Fruit fly (Drosophila melanogaster) whole organism, embryonic: ENCODE data around the gene CG17666.

Experiments used
- Adf1 ChIP-seq: fragments of 200-800 bp; sonication (Bioruptor generic); IDR thresholded peaks from 2 replicates; pipeline ENCODE4 v1.3.6; 2022; ENCODE audit warnings: missing biosample characterization, missing genetic modification characterization
- Atf6 ChIP-seq: fragments of 200-800 bp; sonication (Bioruptor generic); IDR thresholded peaks from 2 replicates; pipeline ENCODE4 v1.3.6; 2022; ENCODE audit warnings: missing biosample characterization, missing genetic modification characterization
- Bgb ChIP-seq: fragments of 200-800 bp; sonication (Bioruptor generic); IDR thresholded peaks from 2 replicates; pipeline ENCODE4 v1.3.6; 2022; ENCODE audit warnings: missing biosample characterization, missing genetic modification characterization; ENCODE audit not compliant: partially characterized antibody
- CG10366 ChIP-seq: fragments of 200-800 bp; sonication (Bioruptor generic); IDR thresholded peaks from 2 replicates; pipeline ENCODE4 v1.3.6; 2022; ENCODE audit warnings: missing biosample characterization, missing genetic modification characterization
- CG11504 ChIP-seq: fragments of 200-800 bp; sonication (Bioruptor generic); optimal IDR thresholded peaks from 3 replicates; lab custom pipeline; 2019; ENCODE audit warnings: missing biosample characterization, mild to moderate bottlenecking, missing genetic modification characterization, moderate library complexity
- CG12942 ChIP-seq: fragments of 200-800 bp; sonication (Bioruptor generic); optimal IDR thresholded peaks from 3 replicates; lab custom pipeline; 2016; ENCODE audit warnings: missing biosample characterization, missing genetic modification characterization
- CG14710 ChIP-seq: fragments of 200-800 bp; sonication (Bioruptor generic); optimal IDR thresholded peaks from 3 replicates; lab custom pipeline; 2019; ENCODE audit warnings: missing biosample characterization, mild to moderate bottlenecking, missing genetic modification characterization, moderate library complexity
- CG16863 ChIP-seq: fragments of 200-800 bp; sonication (Bioruptor generic); optimal IDR thresholded peaks from 3 replicates; lab custom pipeline; 2016; ENCODE audit warnings: missing biosample characterization, missing genetic modification characterization
- CG17186 ChIP-seq: fragments of 200-800 bp; sonication (Bioruptor generic); optimal IDR thresholded peaks from 3 replicates; lab custom pipeline; 2017; ENCODE audit warnings: missing biosample characterization, missing genetic modification reagents, missing genetic modification characterization
- CG17359 ChIP-seq: fragments of 200-800 bp; sonication (Bioruptor generic); optimal IDR thresholded peaks from 3 replicates; lab custom pipeline; 2018; ENCODE audit warnings: missing biosample characterization, mild to moderate bottlenecking, missing genetic modification characterization, moderate library complexity
- CG17802 ChIP-seq: fragments of 200-800 bp; sonication (Bioruptor generic); optimal IDR thresholded peaks from 2 replicates; lab custom pipeline; 2018; ENCODE audit warnings: missing biosample characterization, mild to moderate bottlenecking, missing genetic modification characterization, moderate library complexity
- CG18764 ChIP-seq: fragments of 200-800 bp; sonication (Bioruptor generic); optimal IDR thresholded peaks from 3 replicates; lab custom pipeline; 2016; ENCODE audit warnings: missing biosample characterization, missing genetic modification characterization
- CG2129 ChIP-seq: fragments of 200-800 bp; sonication (Bioruptor generic); IDR thresholded peaks from 2 replicates; pipeline ENCODE4 v1.3.6; 2022; ENCODE audit warnings: missing biosample characterization, missing genetic modification characterization; ENCODE audit not compliant: partially characterized antibody
- CG2875 ChIP-seq: fragments of 200-800 bp; sonication (Bioruptor generic); optimal IDR thresholded peaks from 2 replicates; lab custom pipeline; 2017; ENCODE audit warnings: missing biosample characterization, mild to moderate bottlenecking, missing genetic modification characterization, missing genetic modification reagents
- CG31441 ChIP-seq: fragments of 200-800 bp; sonication (Bioruptor generic); IDR thresholded peaks from 2 replicates; pipeline ENCODE4 v1.3.6; 2022; ENCODE audit warnings: missing biosample characterization, missing genetic modification characterization
- CG32772 ChIP-seq: fragments of 200-800 bp; sonication (Bioruptor generic); IDR thresholded peaks from 2 replicates; pipeline ENCODE4 v1.3.6; 2022; ENCODE audit warnings: missing biosample characterization, missing genetic modification characterization
- CG4328 ChIP-seq: fragments of 200-800 bp; sonication (Bioruptor generic); optimal IDR thresholded peaks from 3 replicates; lab custom pipeline; 2017; ENCODE audit warnings: missing biosample characterization, missing genetic modification reagents, missing genetic modification characterization
- CG4424 ChIP-seq: fragments of 200-800 bp; sonication (Bioruptor generic); optimal IDR thresholded peaks from 3 replicates; lab custom pipeline; 2016; ENCODE audit warnings: missing biosample characterization, missing genetic modification characterization
- CG6683 ChIP-seq: fragments of 200-800 bp; sonication (Bioruptor generic); optimal IDR thresholded peaks from 2 replicates; lab custom pipeline; 2017; ENCODE audit warnings: missing biosample characterization, mild to moderate bottlenecking, missing genetic modification characterization, missing genetic modification reagents
- CG7963 ChIP-seq: fragments of 200-800 bp; sonication (Bioruptor generic); IDR thresholded peaks from 3 replicates; pipeline ENCODE4 v1.3.6; 2022; ENCODE audit warnings: missing biosample characterization, missing genetic modification characterization; ENCODE audit not compliant: partially characterized antibody
- CTCF ChIP-seq: fragments of 200-800 bp; sonication (Bioruptor generic); optimal IDR thresholded peaks from 2 replicates; lab custom pipeline; 2017; ENCODE audit warnings: missing biosample characterization, mild to moderate bottlenecking, missing genetic modification characterization, moderate library complexity
- Dad ChIP-seq: fragments of 200-800 bp; sonication (Bioruptor generic); optimal IDR thresholded peaks from 3 replicates; lab custom pipeline; 2016; ENCODE audit warnings: missing biosample characterization, missing genetic modification characterization
- E2f2 ChIP-seq: fragments of 200-800 bp; sonication (Bioruptor generic); IDR thresholded peaks from 2 replicates; pipeline ENCODE4 v1.3.6; 2022; ENCODE audit warnings: missing biosample characterization, missing genetic modification characterization
- Ets65A ChIP-seq: fragments of 200-800 bp; sonication (Bioruptor generic); peaks from one replicate; lab custom pipeline; 2016; ENCODE audit warnings: missing biosample characterization, missing genetic modification characterization
- Hand ChIP-seq: fragments of 200-800 bp; sonication (Bioruptor generic); optimal IDR thresholded peaks from 2 replicates; lab custom pipeline; 2017; ENCODE audit warnings: mild to moderate bottlenecking, missing biosample characterization, missing genetic modification reagents, missing genetic modification characterization
- HmgD ChIP-seq: fragments of 200-800 bp; sonication (Bioruptor generic); optimal IDR thresholded peaks from 3 replicates; lab custom pipeline; 2016; ENCODE audit warnings: missing biosample characterization, missing genetic modification characterization
- Max ChIP-seq: fragments of 200-800 bp; sonication (Bioruptor generic); optimal IDR thresholded peaks from 2 replicates; lab custom pipeline; 2016; ENCODE audit warnings: missing biosample characterization, mild to moderate bottlenecking, missing genetic modification characterization
- Meics ChIP-seq: fragments of 200-800 bp; sonication (Bioruptor generic); optimal IDR thresholded peaks from 2 replicates; lab custom pipeline; 2017; ENCODE audit warnings: missing biosample characterization, mild to moderate bottlenecking, missing genetic modification characterization
- Mrtf ChIP-seq: fragments of 200-800 bp; sonication (Bioruptor generic); IDR thresholded peaks from 3 replicates; pipeline ENCODE4 v1.3.6; 2022; ENCODE audit warnings: missing biosample characterization, missing genetic modification characterization
- NC2β ChIP-seq: fragments of 200-800 bp; sonication (Bioruptor generic); optimal IDR thresholded peaks from 2 replicates; lab custom pipeline; 2016; ENCODE audit warnings: missing biosample characterization, missing genetic modification characterization
- Nf-YA ChIP-seq: fragments of 200-800 bp; sonication (Bioruptor generic); IDR thresholded peaks from 2 replicates; pipeline ENCODE4 v1.3.6; 2022; ENCODE audit warnings: missing biosample characterization, missing genetic modification characterization
- Nf-YC ChIP-seq: fragments of 200-800 bp; optimal IDR thresholded peaks from 3 replicates; lab custom pipeline; 2019; ENCODE audit warnings: missing biosample characterization, mild to moderate bottlenecking, missing genetic modification characterization, moderate library complexity
- Side ChIP-seq: fragments of 200-800 bp; sonication (Bioruptor generic); optimal IDR thresholded peaks from 2 replicates; lab custom pipeline; 2016; ENCODE audit warnings: missing biosample characterization, missing genetic modification characterization
- cad ChIP-seq: fragments of >200 bp; optimal IDR thresholded peaks from 2 replicates; lab custom pipeline; 2017; ENCODE audit warnings: missing biosample characterization, missing genetic modification characterization
- cg ChIP-seq: fragments of 200-800 bp; sonication (Bioruptor generic); optimal IDR thresholded peaks from 3 replicates; lab custom pipeline; 2019; ENCODE audit warnings: missing biosample characterization, mild to moderate bottlenecking, missing genetic modification characterization, moderate library complexity
- dmrt11E ChIP-seq: fragments of 200-800 bp; sonication (Bioruptor generic); optimal IDR thresholded peaks from 3 replicates; lab custom pipeline; 2018; ENCODE audit warnings: missing biosample characterization, mild to moderate bottlenecking, missing genetic modification characterization, moderate library complexity
- ems ChIP-seq: fragments of 200-800 bp; sonication (Bioruptor generic); optimal IDR thresholded peaks from 3 replicates; lab custom pipeline; 2016; ENCODE audit warnings: missing biosample characterization, missing genetic modification characterization
- gcm ChIP-seq: fragments of 200-800 bp; sonication (Bioruptor generic); optimal IDR thresholded peaks from 2 replicates; lab custom pipeline; 2019; ENCODE audit warnings: missing biosample characterization, mild to moderate bottlenecking, missing genetic modification characterization, moderate library complexity
- gro ChIP-seq: fragments of 200-800 bp; sonication (Bioruptor generic); optimal IDR thresholded peaks from 2 replicates; lab custom pipeline; 2016; ENCODE audit warnings: missing biosample characterization, missing genetic modification characterization
- hbn ChIP-seq: fragments of 200-800 bp; sonication (Bioruptor generic); IDR thresholded peaks from 2 replicates; pipeline ENCODE4 v1.3.6; 2022; ENCODE audit warnings: missing biosample characterization, missing genetic modification characterization; ENCODE audit not compliant: partially characterized antibody
- inv ChIP-seq: fragments of 200-800 bp; sonication (Bioruptor generic); IDR thresholded peaks from 2 replicates; pipeline ENCODE4 v1.3.6; 2022; ENCODE audit warnings: missing biosample characterization, missing genetic modification characterization; ENCODE audit not compliant: partially characterized antibody
- kah ChIP-seq: fragments of 200-800 bp; sonication (Bioruptor generic); optimal IDR thresholded peaks from 2 replicates; lab custom pipeline; 2018; ENCODE audit warnings: missing biosample characterization, mild to moderate bottlenecking, missing genetic modification characterization
- lab ChIP-seq: fragments of 200-800 bp; sonication (Bioruptor generic); optimal IDR thresholded peaks from 3 replicates; lab custom pipeline; 2017; ENCODE audit warnings: missing biosample characterization, missing genetic modification characterization, mild to moderate bottlenecking, moderate library complexity, missing genetic modification reagents
- nau ChIP-seq: fragments of 200-800 bp; sonication (Bioruptor generic); optimal IDR thresholded peaks from 3 replicates; lab custom pipeline; 2017; ENCODE audit warnings: missing biosample characterization, mild to moderate bottlenecking, missing genetic modification characterization, missing genetic modification reagents
- onecut ChIP-seq: fragments of 200-800 bp; sonication (Bioruptor generic); IDR thresholded peaks from 2 replicates; pipeline ENCODE4 v1.3.6; 2022; ENCODE audit warnings: missing biosample characterization, missing genetic modification characterization
- phol ChIP-seq: fragments of 200-800 bp; sonication (Bioruptor generic); optimal IDR thresholded peaks from 3 replicates; lab custom pipeline; 2018; ENCODE audit warnings: missing biosample characterization, mild to moderate bottlenecking, missing genetic modification characterization, moderate library complexity
- prd ChIP-seq, 3 experiments: fragments of >200 bp in 2 of 3; fragments of 200-800 bp in 1 of 3; sonication (Bioruptor generic) in 1 of 3; optimal IDR thresholded peaks in 2 of 3; IDR thresholded peaks in 1 of 3; 2 replicates in 2 of 3; 3 replicates in 1 of 3; pipeline versions ENCODE4 v1.3.6 to Lab custom; 2017 to 2022; ENCODE audit warnings: missing biosample characterization in 1 of 3, missing genetic modification characterization in 1 of 3
- scrt ChIP-seq: fragments of 200-800 bp; sonication (Bioruptor generic); optimal IDR thresholded peaks from 2 replicates; lab custom pipeline; 2018; ENCODE audit warnings: missing biosample characterization, mild to moderate bottlenecking, missing genetic modification characterization, moderate library complexity
- slou ChIP-seq: fragments of 200-800 bp; sonication (Bioruptor generic); optimal IDR thresholded peaks from 3 replicates; lab custom pipeline; 2016; ENCODE audit warnings: missing biosample characterization, missing genetic modification characterization
- stwl ChIP-seq: fragments of 200-800 bp; sonication (Bioruptor generic); optimal IDR thresholded peaks from 3 replicates; lab custom pipeline; 2018; ENCODE audit warnings: missing biosample characterization, mild to moderate bottlenecking, missing genetic modification characterization, moderate library complexity
- vnd ChIP-seq: fragments of 200-800 bp; sonication (Bioruptor generic); IDR thresholded peaks from 3 replicates; pipeline ENCODE4 v1.3.6; 2022; ENCODE audit warnings: missing biosample characterization, missing genetic modification characterization; ENCODE audit not compliant: partially characterized antibody

The CG17666 gene

dm6 chr3L:12794532-12794931 lies 13.4 kb downstream of the CG17666 start (continued):
- TF ChIP-seq CG2129 (peak; percentile 57; the same call in 1 of the 2 replicates), slou (GFP tag; lab: Kevin White, UChicago) (no peak), CG17359 (tag; lab: Kevin White, UChicago) (peak; percentile 6), CG7963 (peak; percentile 79; the same call in 2 of the 3 replicates), Nf-YC (tag; lab: Kevin White, UChicago) (peak; percentile 88), cad (GFP tag; lab: Kevin White, UChicago) (no peak), onecut (peak; percentile 98), Nf-YA (no peak), hbn (GFP tag; lab: Robert Waterston, UW) (peak; percentile 84), Mrtf (GFP tag; lab: Robert Waterston, UW) (no peak), ems (no peak), gcm (GFP tag; lab: Kevin White, UChicago) (no peak), CG11504 (tag; lab: Kevin White, UChicago) (no peak), CG18764 (GFP tag; lab: Kevin White, UChicago) (no peak), lab (peak; percentile 19), Side (GFP tag; lab: Kevin White, UChicago) (no peak), CG12942 (GFP tag; lab: Kevin White, UChicago) (no peak), vnd (GFP tag; lab: Robert Waterston, UW) (peak; percentile 72; the same call in 2 of the 3 replicates), stwl (peak; percentile 62), CG4424 (GFP tag; lab: Kevin White, UChicago) (no peak), Meics (GFP tag; lab: Kevin White, UChicago) (no peak), Dad (GFP tag; lab: Kevin White, UChicago) (no peak), Max (GFP tag; lab: Kevin White, UChicago) (no peak), HmgD (GFP tag; lab: Kevin White, UChicago) (peak; percentile 21), CG17186 (GFP tag; lab: Kevin White, UChicago) (peak; percentile 86), Hand (no peak), dmrt11E (no peak), phol (no peak), CG16863 (no peak), NC2β (no peak), CG32772 (GFP tag; lab: Robert Waterston, UW) (no peak), Adf1 (GFP tag; lab: Robert Waterston, UW) (no peak), CG17802 (tag; lab: Kevin White, UChicago) (no peak), CTCF (GFP tag; lab: Kevin White, UChicago) (peak; percentile 3), prd (optimal IDR thresholded peaks at IDR 0.05; lab: Kevin White, UChicago) (no peak), prd (GFP tag; IDR thresholded peaks at IDR 0.05; lab: Robert Waterston, UW) (no peak), inv (GFP tag; lab: Robert Waterston, UW) (peak; percentile 60), kah (GFP tag; lab: Kevin White, UChicago) (no peak), cg (no peak), CG31441 (GFP tag; lab: Robert Waterston, UW) (no peak), CG14710 (tag; lab: Kevin White, UChicago) (peak; percentile 2), scrt (no peak), CG4328 (GFP tag; lab: Kevin White, UChicago) (no peak), Bgb (peak; percentile 92), CG6683 (GFP tag; lab: Kevin White, UChicago) (no peak), Ets65A (GFP tag; lab: Kevin White, UChicago) (no peak), gro (GFP tag; lab: Kevin White, UChicago) (no peak), nau (GFP tag; lab: Kevin White, UChicago) (no peak), CG10366 (GFP tag; lab: Robert Waterston, UW) (no peak), E2f2 (GFP tag; lab: Robert Waterston, UW) (peak; percentile 96), CG2875 (GFP tag; lab: Kevin White, UChicago) (no peak), Atf6 (GFP tag; lab: Robert Waterston, UW) (no peak)
